Fruit fly (Drosophila melanogaster) whole organism, adult: ENCODE results near the gene Cul5.

ENCODE experiments used
- CG11617 ChIP-seq: fragments of 200-800 bp; sonication (Bioruptor generic); optimal IDR thresholded peaks from 2 replicates; lab custom pipeline; 2017; ENCODE audit warnings: mild to moderate bottlenecking, missing biosample characterization, missing genetic modification reagents, missing genetic modification characterization
- CG12768 ChIP-seq: fragments of 200-800 bp; sonication (Bioruptor generic); optimal IDR thresholded peaks from 2 replicates; lab custom pipeline; 2017; ENCODE audit warnings: missing biosample characterization, missing genetic modification characterization, mild to moderate bottlenecking, moderate library complexity, missing genetic modification reagents
- CG14711 ChIP-seq: fragments of 200-800 bp; sonication (Bioruptor generic); optimal IDR thresholded peaks from 2 replicates; lab custom pipeline; 2018; ENCODE audit warnings: missing biosample characterization, mild to moderate bottlenecking, missing genetic modification characterization, moderate library complexity
- CG1620 ChIP-seq: fragments of 200-800 bp; sonication (Bioruptor generic); optimal IDR thresholded peaks from 2 replicates; lab custom pipeline; 2016; ENCODE audit warnings: missing biosample characterization, missing genetic modification characterization
- CG33017 ChIP-seq: fragments of 200-800 bp; sonication (Bioruptor generic); optimal IDR thresholded peaks from 2 replicates; lab custom pipeline; 2018; ENCODE audit warnings: missing biosample characterization, mild to moderate bottlenecking, missing genetic modification characterization, moderate library complexity
- CG5204 ChIP-seq: fragments of 200-800 bp; sonication (Bioruptor generic); optimal IDR thresholded peaks from 2 replicates; lab custom pipeline; 2016; ENCODE audit warnings: missing biosample characterization, missing genetic modification characterization
- CG7045 ChIP-seq: fragments of 200-800 bp; sonication (Bioruptor generic); optimal IDR thresholded peaks from 2 replicates; lab custom pipeline; 2017; ENCODE audit warnings: missing biosample characterization, mild to moderate bottlenecking, missing genetic modification characterization
- CG7101 ChIP-seq: fragments of 200-800 bp; sonication (Bioruptor generic); optimal IDR thresholded peaks from 2 replicates; lab custom pipeline; 2018; ENCODE audit warnings: missing biosample characterization, mild to moderate bottlenecking, missing genetic modification characterization, moderate library complexity
- Clk ChIP-seq: fragments of 200-800 bp; sonication (Bioruptor generic); optimal IDR thresholded peaks from 2 replicates; lab custom pipeline; 2017; ENCODE audit warnings: missing biosample characterization, missing genetic modification characterization
- Crg-1 ChIP-seq: fragments of 200-800 bp; sonication (Bioruptor generic); optimal IDR thresholded peaks from 2 replicates; lab custom pipeline; 2016; ENCODE audit warnings: missing biosample characterization, missing genetic modification characterization
- Hr96 ChIP-seq: fragments of 200-800 bp; sonication (Bioruptor generic); optimal IDR thresholded peaks from 2 replicates; lab custom pipeline; 2016; ENCODE audit warnings: missing biosample characterization, missing genetic modification characterization
- Mnt ChIP-seq: fragments of 200-800 bp; sonication (Bioruptor generic); optimal IDR thresholded peaks from 2 replicates; lab custom pipeline; 2016; ENCODE audit warnings: missing biosample characterization, mild to moderate bottlenecking, missing genetic modification characterization
- bab1 ChIP-seq: fragments of 200-800 bp; sonication (Bioruptor generic); optimal IDR thresholded peaks from 3 replicates; lab custom pipeline; 2019; ENCODE audit warnings: missing biosample characterization, mild to moderate bottlenecking, missing genetic modification characterization, moderate library complexity
- cic ChIP-seq: fragments of 200-800 bp; sonication (Bioruptor generic); optimal IDR thresholded peaks from 2 replicates; lab custom pipeline; 2017; ENCODE audit warnings: missing biosample characterization, mild to moderate bottlenecking, missing genetic modification characterization, moderate library complexity
- cnc ChIP-seq, 2 experiments: fragments of >200 bp; optimal IDR thresholded peaks; 2 replicates each; lab custom pipeline; 2017
- kay ChIP-seq: fragments of 200-800 bp; sonication (Bioruptor generic); peaks from one replicate; lab custom pipeline; 2016; ENCODE audit warnings: missing biosample characterization, missing genetic modification characterization, borderline replicate concordance
- ovo ChIP-seq: fragments of 200-800 bp; sonication (Bioruptor generic); optimal IDR thresholded peaks from 2 replicates; lab custom pipeline; 2016; ENCODE audit warnings: missing biosample characterization, missing genetic modification characterization
- pad ChIP-seq: fragments of 200-800 bp; sonication (Bioruptor generic); optimal IDR thresholded peaks from 3 replicates; lab custom pipeline; 2017; ENCODE audit warnings: missing biosample characterization, missing genetic modification characterization, mild to moderate bottlenecking, moderate library complexity, missing genetic modification reagents
- tj ChIP-seq: fragments of 200-800 bp; sonication (Bioruptor generic); optimal IDR thresholded peaks from 3 replicates; lab custom pipeline; 2017; ENCODE audit warnings: missing biosample characterization, mild to moderate bottlenecking, missing genetic modification characterization, moderate library complexity
- toe ChIP-seq: fragments of 200-800 bp; sonication (Bioruptor generic); optimal IDR thresholded peaks from 2 replicates; lab custom pipeline; 2016; ENCODE audit warnings: missing biosample characterization, missing genetic modification characterization

Cul5 gene

dm6 chr3R:29062717-29063206, at the start of gene Cul5, which contains the start of gene Bicra:
Cul5 (minus strand) TSS chr3R:29062975.
Bicra (plus strand) TSS chr3R:29063040.
- TF ChIP-seq cnc (optimal IDR thresholded peaks at IDR 0.05; lab: Kevin White, UChicago), result no peak
- TF ChIP-seq CG1620 (GFP tag; lab: Kevin White, UChicago), result peak; percentile 60
- TF ChIP-seq CG7045, result no peak
- peak; percentile 57 for TF ChIP-seq Mnt (GFP tag; lab: Kevin White, UChicago)
- no peak for TF ChIP-seq CG33017 (tag; lab: Kevin White, UChicago)
- peak; percentile 37 for TF ChIP-seq cic (GFP tag; lab: Kevin White, UChicago)
- no peak for TF ChIP-seq ovo (GFP tag; lab: Kevin White, UChicago)
- TF ChIP-seq Crg-1 (GFP tag; lab: Kevin White, UChicago), result peak; percentile 65

- TF ChIP-seq CG33017 (tag; lab: Kevin White, UChicago), result peak; percentile 9
- TF ChIP-seq tj (GFP tag; lab: Kevin White, UChicago), result no peak
- peak; percentile 60 for TF ChIP-seq cic (GFP tag; lab: Kevin White, UChicago)
Measured at dm6 chr3R:29111795-29112194, 49.0 kb upstream of the Cul5 start.

dm6 chr3R:29103227-29103626, 40.5 kb upstream of the Cul5 start:
- no peak for TF ChIP-seq Crg-1 (GFP tag; lab: Kevin White, UChicago)
- no peak for TF ChIP-seq ovo (GFP tag; lab: Kevin White, UChicago)
- TF ChIP-seq cnc (optimal IDR thresholded peaks at IDR 0.05; lab: Kevin White, UChicago), result no peak
- TF ChIP-seq toe, result no peak
- no peak for TF ChIP-seq CG7045
- TF ChIP-seq pad, result no peak
- no peak for TF ChIP-seq CG1620 (GFP tag; lab: Kevin White, UChicago)
- no peak for TF ChIP-seq cic (GFP tag; lab: Kevin White, UChicago)
- no peak for TF ChIP-seq CG14711 (tag; lab: Kevin White, UChicago)

- TF ChIP-seq pad, result no peak
- TF ChIP-seq CG1620 (GFP tag; lab: Kevin White, UChicago), result no peak
- no peak for TF ChIP-seq Clk (GFP tag; lab: Kevin White, UChicago)
- TF ChIP-seq cnc (optimal IDR thresholded peaks at IDR 0.05; lab: Kevin White, UChicago), result no peak
- TF ChIP-seq Mnt (GFP tag; lab: Kevin White, UChicago), result no peak
- TF ChIP-seq CG33017 (tag; lab: Kevin White, UChicago), result no peak
- TF ChIP-seq CG7101 (tag; lab: Kevin White, UChicago), result no peak
- TF ChIP-seq CG11617 (GFP tag; lab: Kevin White, UChicago), result no peak
- TF ChIP-seq bab1 (GFP tag; lab: Kevin White, UChicago), result no peak
- no peak for TF ChIP-seq toe
- TF ChIP-seq CG7045, result no peak
- TF ChIP-seq CG14711 (tag; lab: Kevin White, UChicago), result no peak
- TF ChIP-seq CG5204 (GFP tag; lab: Kevin White, UChicago), result no peak
- no peak for TF ChIP-seq ovo (GFP tag; lab: Kevin White, UChicago)
- TF ChIP-seq Hr96 (GFP tag; lab: Kevin White, UChicago), result no peak
- no peak for TF ChIP-seq tj (GFP tag; lab: Kevin White, UChicago)
- TF ChIP-seq cic (GFP tag; lab: Kevin White, UChicago), result no peak
- TF ChIP-seq CG12768 (GFP tag; lab: Kevin White, UChicago), result no peak
Measured at dm6 chr3R:29098022-29098421, 35.2 kb upstream of the Cul5 start.

- TF ChIP-seq cic (GFP tag; lab: Kevin White, UChicago), result no peak
- no peak for TF ChIP-seq CG11617 (GFP tag; lab: Kevin White, UChicago)
- no peak for TF ChIP-seq CG7045
- no peak for TF ChIP-seq ovo (GFP tag; lab: Kevin White, UChicago)
- no peak for TF ChIP-seq cnc (optimal IDR thresholded peaks at IDR 0.05; lab: Kevin White, UChicago)
- no peak for TF ChIP-seq CG12768 (GFP tag; lab: Kevin White, UChicago)
- no peak for TF ChIP-seq CG5204 (GFP tag; lab: Kevin White, UChicago)
- no peak for TF ChIP-seq toe
- TF ChIP-seq CG7101 (tag; lab: Kevin White, UChicago), result no peak
- no peak for TF ChIP-seq kay
- TF ChIP-seq pad, result no peak
- no peak for TF ChIP-seq tj (GFP tag; lab: Kevin White, UChicago)
- no peak for TF ChIP-seq CG14711 (tag; lab: Kevin White, UChicago)
- no peak for TF ChIP-seq Clk (GFP tag; lab: Kevin White, UChicago)
Measured at dm6 chr3R:29096009-29096443, 33.3 kb upstream of the Cul5 start.

- TF ChIP-seq CG11617 (GFP tag; lab: Kevin White, UChicago) (no peak), CG7045 (no peak), Mnt (GFP tag; lab: Kevin White, UChicago) (no peak), cnc (optimal IDR thresholded peaks at IDR 0.05; lab: Kevin White, UChicago) (no peak), kay (no peak), ovo (GFP tag; lab: Kevin White, UChicago) (no peak)
Measured at dm6 chr3R:29095525-29095924, 32.8 kb upstream of the Cul5 start.

dm6 chr3R:29094152-29094551, 31.4 kb upstream of the Cul5 start:
- TF ChIP-seq tj (GFP tag; lab: Kevin White, UChicago) (no peak), CG33017 (tag; lab: Kevin White, UChicago) (no peak), CG7101 (tag; lab: Kevin White, UChicago) (no peak), CG7045 (peak; percentile 21), pad (no peak), Clk (GFP tag; lab: Kevin White, UChicago) (peak; percentile 25), kay (no peak), CG14711 (tag; lab: Kevin White, UChicago) (no peak), cic (GFP tag; lab: Kevin White, UChicago) (no peak), CG1620 (GFP tag; lab: Kevin White, UChicago) (no peak), cnc (optimal IDR thresholded peaks at IDR 0.05; lab: Kevin White, UChicago) (no peak)
